Fruit fly (Drosophila melanogaster) whole organism, embryonic: Measurements from ENCODE around the gene yellow-e2.
A peak's percentile ranks its signal among the peaks of the same experiment; 100 is the strongest.

Experiments
- Adf1 ChIP-seq: fragments of 200-800 bp; sonication (Bioruptor generic); IDR thresholded peaks from 2 replicates; pipeline ENCODE4 v1.3.6; 2022; ENCODE audit warnings: missing biosample characterization, missing genetic modification characterization
- Bteb2 ChIP-seq: fragments of 200-800 bp; sonication (Bioruptor generic); optimal IDR thresholded peaks from 2 replicates; lab custom pipeline; 2016; ENCODE audit warnings: missing biosample characterization, missing genetic modification characterization
- CG10366 ChIP-seq: fragments of 200-800 bp; sonication (Bioruptor generic); IDR thresholded peaks from 2 replicates; pipeline ENCODE4 v1.3.6; 2022; ENCODE audit warnings: missing biosample characterization, missing genetic modification characterization
- CG12155 ChIP-seq: fragments of 200-800 bp; sonication (Bioruptor generic); optimal IDR thresholded peaks from 3 replicates; lab custom pipeline; 2016; ENCODE audit warnings: missing biosample characterization, missing genetic modification characterization
- CG14710 ChIP-seq: fragments of 200-800 bp; sonication (Bioruptor generic); optimal IDR thresholded peaks from 3 replicates; lab custom pipeline; 2019; ENCODE audit warnings: missing biosample characterization, mild to moderate bottlenecking, missing genetic modification characterization, moderate library complexity
- CG18476 ChIP-seq: fragments of 200-800 bp; sonication (Bioruptor generic); optimal IDR thresholded peaks from 2 replicates; lab custom pipeline; 2016; ENCODE audit warnings: missing biosample characterization, mild to moderate bottlenecking, missing genetic modification characterization
- CG34224 ChIP-seq: fragments of 200-800 bp; sonication (Bioruptor generic); IDR thresholded peaks from 3 replicates; pipeline ENCODE4 v1.3.6; 2022; ENCODE audit warnings: missing biosample characterization, missing genetic modification characterization; ENCODE audit not compliant: partially characterized antibody
- CG6175 ChIP-seq: fragments of 200-800 bp; sonication (Bioruptor generic); IDR thresholded peaks from 3 replicates; pipeline ENCODE4 v1.3.6; 2022; ENCODE audit warnings: missing biosample characterization, missing genetic modification characterization
- CG6813 ChIP-seq: fragments of 200-800 bp; sonication (Bioruptor generic); optimal IDR thresholded peaks from 2 replicates; lab custom pipeline; 2017; ENCODE audit warnings: missing biosample characterization, missing genetic modification characterization, mild to moderate bottlenecking, moderate library complexity, missing genetic modification reagents
- CG8281 ChIP-seq: fragments of 200-800 bp; sonication (Bioruptor generic); optimal IDR thresholded peaks from 2 replicates; lab custom pipeline; 2018; ENCODE audit warnings: missing biosample characterization, mild to moderate bottlenecking, missing genetic modification characterization, moderate library complexity
- CG8359 ChIP-seq: fragments of 200-800 bp; sonication (Bioruptor generic); optimal IDR thresholded peaks from 2 replicates; lab custom pipeline; 2017; ENCODE audit warnings: missing biosample characterization, mild to moderate bottlenecking, missing genetic modification characterization, borderline replicate concordance
- CG9932 ChIP-seq: fragments of 200-800 bp; sonication (Bioruptor generic); IDR thresholded peaks from 2 replicates; pipeline ENCODE4 v1.3.6; 2022; ENCODE audit warnings: missing biosample characterization, missing genetic modification characterization
- Doc3 ChIP-seq: fragments of 200-800 bp; sonication (Bioruptor generic); IDR thresholded peaks from 3 replicates; pipeline ENCODE4 v1.3.6; 2022; ENCODE audit warnings: missing biosample characterization, missing genetic modification characterization; ENCODE audit not compliant: partially characterized antibody
- Elba2 ChIP-seq: fragments of 200-800 bp; sonication (Bioruptor generic); optimal IDR thresholded peaks from 3 replicates; lab custom pipeline; 2016; ENCODE audit warnings: missing biosample characterization, missing genetic modification characterization
- Fer1 ChIP-seq: fragments of 200-800 bp; sonication (Bioruptor generic); optimal IDR thresholded peaks from 2 replicates; lab custom pipeline; 2017; ENCODE audit warnings: missing biosample characterization, mild to moderate bottlenecking, missing genetic modification characterization
- Hand ChIP-seq: fragments of 200-800 bp; sonication (Bioruptor generic); optimal IDR thresholded peaks from 2 replicates; lab custom pipeline; 2017; ENCODE audit warnings: mild to moderate bottlenecking, missing biosample characterization, missing genetic modification reagents, missing genetic modification characterization
- HmgD ChIP-seq: fragments of 200-800 bp; sonication (Bioruptor generic); optimal IDR thresholded peaks from 3 replicates; lab custom pipeline; 2016; ENCODE audit warnings: missing biosample characterization, missing genetic modification characterization
- Hr39 ChIP-seq: fragments of >200 bp; optimal IDR thresholded peaks from 2 replicates; lab custom pipeline; 2017
- Hsf ChIP-seq: fragments of 200-800 bp; sonication (Bioruptor generic); optimal IDR thresholded peaks from 3 replicates; lab custom pipeline; 2016; ENCODE audit warnings: missing biosample characterization, missing genetic modification characterization
- MBD-R2 ChIP-seq: fragments of 200-800 bp; sonication (Bioruptor generic); IDR thresholded peaks from 2 replicates; pipeline ENCODE4 v1.3.6; 2022; ENCODE audit warnings: missing biosample characterization, missing genetic modification characterization
- al ChIP-seq: fragments of 200-800 bp; sonication (Bioruptor generic); IDR thresholded peaks from 2 replicates; pipeline ENCODE4 v1.3.6; 2022; ENCODE audit warnings: missing biosample characterization, missing genetic modification characterization
- bcd ChIP-seq: fragments of 200-800 bp; sonication (Bioruptor generic); optimal IDR thresholded peaks from 2 replicates; lab custom pipeline; 2017; ENCODE audit warnings: missing biosample characterization, mild to moderate bottlenecking, missing genetic modification characterization
- chinmo ChIP-seq: fragments of 200-800 bp; sonication (Bioruptor generic); IDR thresholded peaks from 4 replicates; pipeline ENCODE4 v1.3.6; 2022; ENCODE audit warnings: missing biosample characterization, missing genetic modification characterization; ENCODE audit not compliant: partially characterized antibody
- da ChIP-seq: fragments of 200-800 bp; sonication (Bioruptor generic); optimal IDR thresholded peaks from 2 replicates; lab custom pipeline; 2016; ENCODE audit warnings: missing biosample characterization, missing genetic modification characterization
- insv ChIP-seq, 2 experiments: fragments of 200-800 bp; sonication (Bioruptor generic); optimal IDR thresholded peaks; 3 replicates each; lab custom pipeline; 2016 to 2018; ENCODE audit warnings: missing biosample characterization in 2 of 2, missing genetic modification characterization in 2 of 2
- lilli ChIP-seq: fragments of 200-800 bp; sonication (Bioruptor generic); optimal IDR thresholded peaks from 3 replicates; lab custom pipeline; 2016; ENCODE audit warnings: missing biosample characterization, missing genetic modification characterization
- nerfin-1 ChIP-seq: fragments of 200-800 bp; sonication (Bioruptor generic); optimal IDR thresholded peaks from 3 replicates; lab custom pipeline; 2019; ENCODE audit warnings: missing biosample characterization, mild to moderate bottlenecking, missing genetic modification characterization, moderate library complexity
- oc ChIP-seq: fragments of 200-800 bp; sonication (Bioruptor generic); optimal IDR thresholded peaks from 2 replicates; lab custom pipeline; 2018; ENCODE audit warnings: missing biosample characterization, mild to moderate bottlenecking, missing genetic modification characterization, moderate library complexity
- onecut ChIP-seq: fragments of 200-800 bp; sonication (Bioruptor generic); IDR thresholded peaks from 2 replicates; pipeline ENCODE4 v1.3.6; 2022; ENCODE audit warnings: missing biosample characterization, missing genetic modification characterization
- pzg ChIP-seq: fragments of 200-800 bp; sonication (Bioruptor generic); optimal IDR thresholded peaks from 3 replicates; lab custom pipeline; 2018; ENCODE audit warnings: missing biosample characterization, mild to moderate bottlenecking, missing genetic modification characterization, moderate library complexity
- sc ChIP-seq, 3 experiments: fragments of >200 bp in 2 of 3; fragments of 200-800 bp in 1 of 3; sonication (Bioruptor generic) in 1 of 3; optimal IDR thresholded peaks; 2 replicates in 2 of 3; 3 replicates in 1 of 3; lab custom pipeline; 2017; ENCODE audit warnings: mild to moderate bottlenecking in 1 of 3, missing biosample characterization in 1 of 3, missing genetic modification characterization in 1 of 3, missing genetic modification reagents in 1 of 3
- sens ChIP-seq: fragments of 200-800 bp; sonication (Bioruptor generic); peaks from one replicate; lab custom pipeline; 2016; ENCODE audit warnings: missing biosample characterization, missing genetic modification characterization
- sima ChIP-seq: fragments of 200-800 bp; sonication (Bioruptor generic); optimal IDR thresholded peaks from 2 replicates; lab custom pipeline; 2016; ENCODE audit warnings: missing biosample characterization, missing genetic modification characterization
- ssp ChIP-seq: fragments of 200-800 bp; sonication (Bioruptor generic); IDR thresholded peaks from 2 replicates; pipeline ENCODE4 v1.3.6; 2022; ENCODE audit warnings: missing biosample characterization, missing genetic modification characterization

Gene yellow-e2

DNA sequence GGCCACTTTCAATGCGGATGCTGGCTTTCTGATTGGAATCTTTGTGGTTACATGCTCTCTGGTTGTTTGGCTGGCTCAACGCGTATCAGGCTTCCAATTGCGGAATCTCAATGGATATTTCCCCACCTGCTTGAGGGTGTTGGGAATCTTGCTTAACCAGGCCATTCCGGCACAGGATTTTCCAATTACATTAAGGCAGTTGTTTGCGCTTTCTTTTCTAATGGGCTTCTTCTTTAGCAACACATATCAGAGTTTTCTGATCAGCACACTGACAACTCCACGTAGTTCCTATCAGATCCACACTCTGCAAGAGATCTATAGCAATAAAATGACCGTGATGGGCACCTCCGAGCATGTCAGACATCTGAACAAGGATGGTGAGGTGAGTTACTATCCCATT, 15.4 kb upstream of the yellow-e2 start:
- TF ChIP-seq Elba2 (GFP tag; lab: Kevin White, UChicago), result peak; percentile 44
- no peak for TF ChIP-seq Fer1 (GFP tag; lab: Kevin White, UChicago)
- TF ChIP-seq CG6175 (GFP tag; lab: Robert Waterston, UW), result no peak
- TF ChIP-seq da (GFP tag; lab: Kevin White, UChicago), result no peak
- no peak for TF ChIP-seq oc (tag; lab: Kevin White, UChicago)
- peak in 1 of 2 experiments; percentile 92 for TF ChIP-seq insv (GFP tag; optimal IDR thresholded peaks at IDR 0.05; lab: Kevin White, UChicago)
- TF ChIP-seq ssp (GFP tag; lab: Robert Waterston, UW), result no peak
- no peak for TF ChIP-seq Bteb2 (GFP tag; lab: Kevin White, UChicago)

DNA sequence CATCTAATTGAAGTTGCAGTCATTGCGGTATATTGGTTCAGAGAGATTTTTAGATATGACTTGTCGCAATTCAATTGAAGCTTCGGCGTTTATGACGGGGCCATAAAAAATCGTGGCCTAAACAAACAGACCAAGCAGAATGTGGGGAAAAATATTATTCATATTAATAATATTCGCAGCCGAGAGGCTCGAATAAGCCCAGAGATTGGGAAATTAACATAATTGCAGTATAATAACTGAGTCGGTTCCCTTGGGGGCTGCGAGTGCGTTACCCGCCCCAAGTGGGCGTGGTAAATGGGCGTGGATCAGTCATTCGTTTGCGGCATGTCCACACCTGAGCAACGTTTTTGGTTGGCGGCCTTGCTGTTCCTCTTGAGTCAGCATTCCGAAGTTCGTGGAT, 13.2 kb upstream of the yellow-e2 start, which contains the start of gene Ir87a:
Gene Ir87a, plus strand, starts transcription at position 301 of the 400 bp plus-strand sequence.
- TF ChIP-seq CG10366 (GFP tag; lab: Robert Waterston, UW) (no peak), lilli (GFP tag; lab: Kevin White, UChicago) (no peak), pzg (no peak)

DNA sequence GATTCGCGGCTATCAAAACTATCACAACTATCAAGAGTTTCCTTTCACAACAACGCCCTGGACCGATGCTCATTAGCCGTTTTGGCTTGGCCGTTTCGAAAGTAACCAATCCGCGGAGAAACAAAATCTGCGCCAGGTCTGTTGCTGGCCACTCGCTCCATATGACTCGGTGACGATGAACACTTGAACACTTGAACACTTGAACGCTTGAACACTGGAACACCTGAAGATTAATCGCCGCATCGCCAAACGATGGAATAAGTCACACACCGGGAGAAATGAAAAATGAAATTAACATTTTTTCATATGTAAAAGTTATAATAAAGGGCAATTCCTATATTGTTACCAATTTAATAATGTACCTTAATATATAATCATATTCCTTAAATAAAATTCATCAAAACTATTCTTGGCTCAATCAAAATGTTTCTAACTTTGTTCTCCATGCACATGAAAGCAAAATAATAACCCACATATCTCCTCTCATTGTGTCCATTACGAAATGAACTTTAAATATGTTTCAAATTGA, 10.3 kb upstream of the yellow-e2 start:
- no peak for TF ChIP-seq sima (GFP tag; lab: Kevin White, UChicago)
- TF ChIP-seq CG8281 (tag; lab: Kevin White, UChicago), result peak; percentile 92

DNA sequence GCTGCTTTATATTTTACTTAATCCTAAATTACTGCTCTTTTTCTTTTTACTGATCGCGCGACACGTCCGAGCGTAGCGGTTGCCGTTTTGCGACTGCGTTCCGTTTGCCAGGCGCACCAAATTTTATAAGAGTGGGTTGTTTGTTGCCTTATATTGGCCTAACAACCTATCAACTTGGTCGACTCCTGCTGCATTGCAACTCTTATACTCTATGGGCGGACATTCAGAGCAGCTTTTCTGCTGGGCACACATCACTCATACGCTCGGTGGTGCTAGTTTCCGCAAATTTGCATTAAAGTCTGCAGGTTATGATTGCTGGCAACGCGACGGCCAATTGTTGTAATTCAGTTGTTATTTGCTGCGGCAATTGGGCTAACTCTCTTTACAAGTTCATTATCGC, 8.4 kb upstream of the yellow-e2 start, which contains the start of gene yellow-e:
Gene yellow-e, minus strand, starts transcription at position 101 of the 400 bp plus-strand sequence.
- TF ChIP-seq CG8359 (GFP tag; lab: Kevin White, UChicago), result no peak

DNA sequence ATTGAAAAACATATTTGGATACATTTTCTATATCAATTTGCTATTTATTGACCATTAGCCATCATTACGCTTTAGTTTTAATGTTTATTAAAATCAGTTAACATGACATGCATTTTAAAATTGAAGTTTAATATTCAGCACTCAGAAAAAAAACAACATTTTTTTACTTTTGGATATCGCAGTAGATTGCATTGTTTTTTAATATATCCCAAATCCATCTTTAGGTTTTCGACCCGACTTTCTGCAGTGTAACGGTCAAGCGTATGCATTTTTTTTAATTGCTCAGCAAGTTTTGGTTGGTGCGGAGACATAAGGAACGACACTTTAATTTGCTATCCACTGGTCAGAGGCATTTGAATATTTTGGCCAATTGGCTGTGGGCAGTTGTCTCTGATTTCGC, 5.9 kb upstream of the yellow-e2 start:
- no peak for TF ChIP-seq CG6813
- no peak for TF ChIP-seq MBD-R2 (GFP tag; lab: Robert Waterston, UW)
- no peak for TF ChIP-seq al
- TF ChIP-seq chinmo (GFP tag; lab: Robert Waterston, UW), result no peak
- no peak for TF ChIP-seq Hsf (GFP tag; lab: Kevin White, UChicago)
- no peak for TF ChIP-seq bcd (GFP tag; lab: Kevin White, UChicago)
- no peak for TF ChIP-seq CG18476 (GFP tag; lab: Kevin White, UChicago)
- TF ChIP-seq Hr39, result no peak
- no peak for TF ChIP-seq sc (optimal IDR thresholded peaks at IDR 0.05; lab: Kevin White, UChicago)
- TF ChIP-seq sc (GFP tag; optimal IDR thresholded peaks at IDR 0.05; lab: Kevin White, UChicago), result no peak
- no peak for TF ChIP-seq CG9932 (GFP tag; lab: Robert Waterston, UW)
- no peak for TF ChIP-seq sens (GFP tag; lab: Kevin White, UChicago)
- no peak for TF ChIP-seq Hand (GFP tag; lab: Kevin White, UChicago)
- TF ChIP-seq HmgD (GFP tag; lab: Kevin White, UChicago), result no peak
- no peak for TF ChIP-seq onecut (GFP tag; lab: Robert Waterston, UW)
- no peak for TF ChIP-seq CG34224 (GFP tag; lab: Robert Waterston, UW)
- no peak for TF ChIP-seq nerfin-1 (tag; lab: Kevin White, UChicago)
- TF ChIP-seq Adf1 (GFP tag; lab: Robert Waterston, UW), result no peak
- TF ChIP-seq Doc3 (GFP tag; lab: Robert Waterston, UW), result no peak
- TF ChIP-seq CG14710 (tag; lab: Kevin White, UChicago), result no peak
- no peak for TF ChIP-seq CG12155 (GFP tag; lab: Kevin White, UChicago)
